Fruit fly (Drosophila melanogaster) whole organism, embryonic: Measurements from ENCODE around the gene CG14882.

Experiments used
- Ada2b ChIP-seq: fragments of 200-800 bp; sonication (Bioruptor generic); IDR thresholded peaks from 2 replicates; pipeline ENCODE4 v1.3.6; 2022; ENCODE audit warnings: missing biosample characterization, missing genetic modification characterization
- Drgx ChIP-seq: fragments of 200-800 bp; sonication (Bioruptor generic); IDR thresholded peaks from 2 replicates; pipeline ENCODE4 v1.3.6; 2022; ENCODE audit warnings: missing biosample characterization, missing genetic modification characterization
- Spps ChIP-seq: fragments of 200-800 bp; sonication (Bioruptor generic); optimal IDR thresholded peaks from 2 replicates; lab custom pipeline; 2018; ENCODE audit warnings: missing biosample characterization, mild to moderate bottlenecking, missing genetic modification characterization

- no peak for TF ChIP-seq Spps (tag; lab: Kevin White, UChicago)
- no peak for TF ChIP-seq Ada2b (GFP tag; lab: Robert Waterston, UW)
- no peak for TF ChIP-seq Drgx (GFP tag; lab: Robert Waterston, UW)
Observed at dm6 chr3R:16408434-16408833, 34.6 kb upstream of the CG14882 start.
